Worm (Caenorhabditis elegans): Measurements from ENCODE around the gene R02F2.5.
A peak's percentile ranks its signal among the peaks of the same experiment; 100 is the strongest.

The R02F2.5 gene

ce11 chrIII:5506023-5506597 lies 27.0 kb downstream of the R02F2.5 start (continued):
- no peak for TF ChIP-seq ceh-91 (GFP tag; IDR thresholded peaks at IDR 0.05)
- TF ChIP-seq bed-2 (GFP tag; IDR thresholded peaks at IDR 0.05), result no peak
- no peak for TF ChIP-seq rec-8 (tag; optimal IDR thresholded peaks at IDR 0.05)
- TF ChIP-seq B0336.3 (GFP tag; IDR thresholded peaks at IDR 0.05), result peak; percentile 75
- TF ChIP-seq B0261.1 (tag; optimal IDR thresholded peaks at IDR 0.05), result no peak
- no peak for TF ChIP-seq attf-3 (GFP tag; conservative IDR thresholded peaks at IDR 0.05)
- TF ChIP-seq ceh-100 (GFP tag; IDR thresholded peaks at IDR 0.05), result no peak
- no peak for TF ChIP-seq lag-1 (GFP tag; IDR thresholded peaks at IDR 0.05)
- TF ChIP-seq F37B4.10 (GFP tag; IDR thresholded peaks at IDR 0.05), result no peak
- TF ChIP-seq nhr-90 (tag; optimal IDR thresholded peaks at IDR 0.05), result peak; percentile 52
- peak; percentile 29 for TF ChIP-seq hrde-1 (tag; optimal IDR thresholded peaks at IDR 0.05; ENCODE audit: borderline replicate concordance)
- 0 out of 2 replicates have a peak, but pooled peaks have one; percentile 54 for TF ChIP-seq lin-26 (GFP tag; IDR thresholded peaks at IDR 0.05)
- peak; percentile 67 for TF ChIP-seq atf-7 (tag; optimal IDR thresholded peaks at IDR 0.05)
- no peak for TF ChIP-seq nhr-80 (tag; optimal IDR thresholded peaks at IDR 0.05)
- TF ChIP-seq ZK185.1 (tag; optimal IDR thresholded peaks at IDR 0.05; ENCODE audit: poor library complexity, severe bottlenecking), result peak; percentile 35
- TF ChIP-seq gei-17 (GFP tag; optimal IDR thresholded peaks at IDR 0.05), result peak; percentile 62
- no peak for TF ChIP-seq nhr-27 (tag; optimal IDR thresholded peaks at IDR 0.05)
- TF ChIP-seq K11D2.4 (GFP tag; IDR thresholded peaks at IDR 0.05), result no peak
- no peak for TF ChIP-seq zfh-2 (GFP tag; conservative IDR thresholded peaks at IDR 0.05)
- no peak for TF ChIP-seq rcor-1 (GFP tag; IDR thresholded peaks at IDR 0.05)
- no peak; the same call in 1 of the 2 replicates for TF ChIP-seq C06A6.2 (GFP tag; conservative IDR thresholded peaks at IDR 0.05)
- TF ChIP-seq Y95B8A.8 (GFP tag; IDR thresholded peaks at IDR 0.05), result 0 out of 2 replicates have a peak, but pooled peaks have one; percentile 36
- TF ChIP-seq dpl-1 (GFP tag; optimal IDR thresholded peaks at IDR 0.05), result no peak
- 0 out of 2 replicates have a peak, but pooled peaks have one; percentile 6 for TF ChIP-seq hsf-1 (GFP tag; IDR thresholded peaks at IDR 0.05)
- no peak for TF ChIP-seq pha-4 (tag; optimal IDR thresholded peaks at IDR 0.05)
- TF ChIP-seq T07F8.4 (tag; optimal IDR thresholded peaks at IDR 0.05), result no peak
- TF ChIP-seq Y79H2A.3 (GFP tag; conservative IDR thresholded peaks at IDR 0.05), result no peak
- TF ChIP-seq mcd-1 (GFP tag; IDR thresholded peaks at IDR 0.05), result peak; percentile 37; the same call in 1 of the 2 replicates
- peak; percentile 73; the same call in 1 of the 2 replicates for TF ChIP-seq nfyb-1 (GFP tag; IDR thresholded peaks at IDR 0.05)
- TF ChIP-seq repo-1 (tag; optimal IDR thresholded peaks at IDR 0.05), result peak; percentile 80
- TF ChIP-seq F57C9.4 (tag; optimal IDR thresholded peaks at IDR 0.05), result peak; percentile 52
- no peak for TF ChIP-seq F22D6.2 (tag; optimal IDR thresholded peaks at IDR 0.05)
- no peak for TF ChIP-seq B0035.1 (tag; optimal IDR thresholded peaks at IDR 0.05)
- no peak for TF ChIP-seq die-1 (tag; optimal IDR thresholded peaks at IDR 0.05)
- TF ChIP-seq madf-10 (tag; optimal IDR thresholded peaks at IDR 0.05), result peak; percentile 50
- TF ChIP-seq bed-1 (GFP tag; IDR thresholded peaks at IDR 0.05), result no peak
- no peak for TF ChIP-seq snpc-1.3 (tag; optimal IDR thresholded peaks at IDR 0.05; ENCODE audit: insufficient read depth)
- peak; percentile 63 for TF ChIP-seq nhr-179 (tag; optimal IDR thresholded peaks at IDR 0.05)
- no peak for TF ChIP-seq hlh-12 (tag; optimal IDR thresholded peaks at IDR 0.05)
- peak; percentile 40 for TF ChIP-seq zim-3 (tag; optimal IDR thresholded peaks at IDR 0.05)
- TF ChIP-seq let-526 (GFP tag; IDR thresholded peaks at IDR 0.05), result no peak

All from whole organism, young adult.